Fruit fly (Drosophila melanogaster) whole organism, adult: Measurements from ENCODE around the gene Tsp.

ENCODE experiments used
- CG5204 ChIP-seq: fragments of 200-800 bp; sonication (Bioruptor generic); optimal IDR thresholded peaks from 2 replicates; lab custom pipeline; 2016; ENCODE audit warnings: missing biosample characterization, missing genetic modification characterization
- Crg-1 ChIP-seq: fragments of 200-800 bp; sonication (Bioruptor generic); optimal IDR thresholded peaks from 2 replicates; lab custom pipeline; 2016; ENCODE audit warnings: missing biosample characterization, missing genetic modification characterization
- cnc ChIP-seq, 2 experiments: fragments of >200 bp; optimal IDR thresholded peaks; 2 replicates each; lab custom pipeline; 2017
- kay ChIP-seq: fragments of 200-800 bp; sonication (Bioruptor generic); peaks from one replicate; lab custom pipeline; 2016; ENCODE audit warnings: missing biosample characterization, missing genetic modification characterization, borderline replicate concordance
- ovo ChIP-seq: fragments of 200-800 bp; sonication (Bioruptor generic); optimal IDR thresholded peaks from 2 replicates; lab custom pipeline; 2016; ENCODE audit warnings: missing biosample characterization, missing genetic modification characterization

dm6 chr2L:6751037-6751436 is 42.2 kb upstream of the Tsp start:
- TF ChIP-seq cnc (optimal IDR thresholded peaks at IDR 0.05; lab: Kevin White, UChicago) (no peak), kay (GFP tag; lab: Kevin White, UChicago) (no peak), ovo (GFP tag; lab: Kevin White, UChicago) (no peak), Crg-1 (GFP tag; lab: Kevin White, UChicago) (no peak), CG5204 (GFP tag; lab: Kevin White, UChicago) (no peak)
